Worm (Caenorhabditis elegans) whole organism, L1 larva: ENCODE data around the gene K07F5.12.

Experiments used
- ceh-82 ChIP-seq, 3 experiments: fragments of 150-350 bp in 1 of 3; sonication (generic microtip) in 2 of 3; optimal IDR thresholded peaks; 2 replicates each; lab custom pipeline; 2014 to 2017; ENCODE audit warnings: missing biosample characterization in 3 of 3, missing genetic modification characterization in 3 of 3
- ces-1 ChIP-seq: fragments of 150-350 bp; optimal IDR thresholded peaks from 2 replicates; lab custom pipeline; 2014; ENCODE audit warnings: missing biosample characterization, missing genetic modification reagents, missing genetic modification characterization
- elt-2 ChIP-seq: sonication (generic microtip); optimal IDR thresholded peaks from 2 replicates; lab custom pipeline; 2016; ENCODE audit warnings: missing genetic modification characterization, mild to moderate bottlenecking, inconsistent platforms, missing compliant biosample characterization, missing genetic modification reagents
- nhr-85 ChIP-seq: sonication (generic microtip); peaks from one replicate; lab custom pipeline; 2016; ENCODE audit warnings: missing genetic modification characterization, inconsistent platforms, missing compliant biosample characterization
- sox-4 ChIP-seq: sonication (generic microtip); optimal IDR thresholded peaks from 2 replicates; lab custom pipeline; 2016; ENCODE audit warnings: missing genetic modification characterization, missing compliant biosample characterization

DNA sequence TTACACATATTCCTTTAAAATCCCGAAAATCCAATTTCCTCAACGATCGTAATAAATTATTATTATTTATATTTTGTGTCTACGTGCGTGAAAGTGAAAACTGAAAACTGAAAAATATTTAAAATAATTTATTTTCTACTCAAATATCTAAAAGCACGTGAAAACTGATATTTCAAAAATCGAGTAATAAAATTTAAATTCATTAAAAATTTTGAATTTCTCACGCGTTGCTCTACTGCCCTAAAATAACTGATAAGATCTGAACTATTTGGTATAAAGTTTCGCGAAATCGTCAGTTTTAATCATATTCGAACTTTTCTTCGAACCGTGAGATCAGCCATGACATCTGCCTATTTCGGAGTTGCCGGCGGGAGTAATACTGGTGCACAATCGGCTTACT is 3.6 kb upstream of the K07F5.12 start, which contains the start of gene ssq-1:
- TF ChIP-seq sox-4 (tag; lab: Kevin White, UChicago) (no peak), ces-1 (no peak), nhr-85 (tag; lab: Kevin White, UChicago) (no peak), ceh-82 (tag; optimal IDR thresholded peaks at IDR 0.05; lab: Kevin White, UChicago) (no peak), elt-2 (tag; lab: Kevin White, UChicago) (no peak)
